Worm (Caenorhabditis elegans) whole organism, young adult: ENCODE results near the gene apd-3.
"Not testable (repeated sequence)": the region's sequence is repeated elsewhere in the genome, so short reads cannot be mapped to it uniquely, and the experiment has no call there.

ENCODE experiments used
- B0336.3 ChIP-seq: fragments of 200-800 bp; sonication (Bioruptor generic); IDR thresholded peaks from 2 replicates; pipeline ENCODE4 v1.3.6; 2022; ENCODE audit warnings: missing genetic modification characterization, missing compliant biosample characterization
- D2030.7 ChIP-seq: fragments of 200-800 bp; sonication (Bioruptor generic); IDR thresholded peaks from 2 replicates; pipeline ENCODE4 v1.3.6; 2022; ENCODE audit warnings: missing genetic modification reagents, missing genetic modification characterization, missing compliant biosample characterization
- F10E7.11 ChIP-seq: sonication (generic microtip); optimal IDR thresholded peaks from 2 replicates; lab custom pipeline; 2017; ENCODE audit warnings: mild to moderate bottlenecking, missing genetic modification characterization, moderate library complexity, missing compliant biosample characterization
- F33H1.4 ChIP-seq: fragments of 200-800 bp; sonication (Bioruptor generic); IDR thresholded peaks from 2 replicates; pipeline ENCODE4 v1.3.6; 2022; ENCODE audit warnings: missing genetic modification reagents, missing genetic modification characterization, missing compliant biosample characterization
- F57A8.1 ChIP-seq: fragments of 200-800 bp; sonication (Bioruptor generic); optimal IDR thresholded peaks from 2 replicates; lab custom pipeline; 2018; ENCODE audit warnings: mild to moderate bottlenecking, missing genetic modification characterization, moderate library complexity, missing compliant biosample characterization
- F57C9.4 ChIP-seq: sonication (generic microtip); optimal IDR thresholded peaks from 2 replicates; lab custom pipeline; 2017; ENCODE audit warnings: mild to moderate bottlenecking, missing genetic modification characterization, missing compliant biosample characterization
- K12H6.12 ChIP-seq: fragments of 200-800 bp; sonication (Bioruptor generic); optimal IDR thresholded peaks from 2 replicates; lab custom pipeline; 2018; ENCODE audit warnings: mild to moderate bottlenecking, missing genetic modification characterization, missing compliant biosample characterization
- T07F8.4 ChIP-seq: sonication (generic microtip); optimal IDR thresholded peaks from 2 replicates; lab custom pipeline; 2016; ENCODE audit warnings: mild to moderate bottlenecking, missing genetic modification characterization, moderate library complexity, missing compliant biosample characterization
- Y56A3A.18 ChIP-seq: fragments of 200-800 bp; sonication (Bioruptor generic); IDR thresholded peaks from 2 replicates; pipeline ENCODE4 v1.3.6; 2022; ENCODE audit warnings: missing genetic modification reagents, missing genetic modification characterization, missing compliant biosample characterization
- Y79H2A.3 ChIP-seq: fragments of 200-800 bp; sonication (Bioruptor generic); conservative IDR thresholded peaks from 2 replicates; pipeline ENCODE4 v1.3.6; 2022; ENCODE audit warnings: missing genetic modification reagents, missing genetic modification characterization, missing compliant biosample characterization
- Y95B8A.8 ChIP-seq: fragments of 200-800 bp; sonication (Bioruptor generic); IDR thresholded peaks from 2 replicates; pipeline ENCODE4 v1.3.6; 2022; ENCODE audit warnings: missing genetic modification reagents, missing genetic modification characterization, missing compliant biosample characterization
- aptf-2 ChIP-seq: fragments of 200-800 bp; sonication (Bioruptor generic); conservative IDR thresholded peaks from 2 replicates; pipeline ENCODE4 v1.3.6; 2022; ENCODE audit warnings: missing genetic modification reagents, missing genetic modification characterization, missing compliant biosample characterization
- attf-6 ChIP-seq: fragments of 200-800 bp; sonication (Bioruptor generic); IDR thresholded peaks from 2 replicates; pipeline ENCODE4 v1.3.6; 2022; ENCODE audit warnings: missing genetic modification reagents, missing genetic modification characterization, missing compliant biosample characterization
- ceh-27 ChIP-seq: fragments of 200-800 bp; sonication (Bioruptor generic); optimal IDR thresholded peaks from 2 replicates; lab custom pipeline; 2018; ENCODE audit warnings: mild to moderate bottlenecking, missing genetic modification characterization, moderate library complexity, missing compliant biosample characterization
- ceh-79 ChIP-seq: sonication (generic microtip); optimal IDR thresholded peaks from 2 replicates; lab custom pipeline; 2017; ENCODE audit warnings: mild to moderate bottlenecking, missing genetic modification characterization, missing compliant biosample characterization
- ceh-91 ChIP-seq: fragments of 200-800 bp; sonication (Bioruptor generic); IDR thresholded peaks from 2 replicates; pipeline ENCODE4 v1.3.6; 2022; ENCODE audit warnings: missing genetic modification reagents, missing genetic modification characterization, missing compliant biosample characterization
- dox-1 ChIP-seq: fragments of 200-800 bp; sonication (Bioruptor generic); IDR thresholded peaks from 2 replicates; pipeline ENCODE4 v1.3.6; 2022; ENCODE audit warnings: missing genetic modification reagents, missing genetic modification characterization, missing compliant biosample characterization
- efl-1 ChIP-seq: fragments of 150-350 bp; optimal IDR thresholded peaks from 2 replicates; lab custom pipeline; 2014; ENCODE audit warnings: missing biosample characterization, missing genetic modification reagents, missing genetic modification characterization
- egl-44 ChIP-seq: fragments of 200-800 bp; sonication (Bioruptor generic); IDR thresholded peaks from 2 replicates; pipeline ENCODE4 v1.3.6; 2022; ENCODE audit warnings: missing genetic modification reagents, missing genetic modification characterization, missing compliant biosample characterization
- egrh-3 ChIP-seq: fragments of 200-800 bp; sonication (Bioruptor generic); IDR thresholded peaks from 2 replicates; pipeline ENCODE4 v1.3.6; 2022; ENCODE audit warnings: missing genetic modification reagents, missing genetic modification characterization, missing compliant biosample characterization
- ets-4 ChIP-seq: fragments of 200-800 bp; sonication (Bioruptor generic); optimal IDR thresholded peaks from 2 replicates; lab custom pipeline; 2018; ENCODE audit warnings: mild to moderate bottlenecking, missing genetic modification characterization, missing compliant biosample characterization
- hmg-20 ChIP-seq: fragments of 200-800 bp; sonication (Bioruptor generic); IDR thresholded peaks from 2 replicates; pipeline ENCODE4 v1.3.6; 2022; ENCODE audit warnings: missing genetic modification reagents, missing genetic modification characterization, missing compliant biosample characterization
- let-607 ChIP-seq, 2 experiments: fragments of 200-800 bp in 1 of 2; sonication (Bioruptor generic) in 1 of 2; sonication (generic microtip) in 1 of 2; optimal IDR thresholded peaks; 2 replicates each; lab custom pipeline; 2016 to 2018; ENCODE audit warnings: mild to moderate bottlenecking in 2 of 2, missing compliant biosample characterization in 2 of 2, missing genetic modification characterization in 2 of 2, moderate library complexity in 2 of 2, missing genotype in 1 of 2
- lin-26 ChIP-seq: fragments of 200-800 bp; sonication (Bioruptor generic); IDR thresholded peaks from 2 replicates; pipeline ENCODE4 v1.3.6; 2022; ENCODE audit warnings: missing genetic modification reagents, missing genetic modification characterization, missing compliant biosample characterization
- lin-54 ChIP-seq: fragments of 200-800 bp; sonication (Bioruptor generic); optimal IDR thresholded peaks from 2 replicates; lab custom pipeline; 2018; ENCODE audit warnings: mild to moderate bottlenecking, missing genetic modification characterization, missing compliant biosample characterization
- madf-10 ChIP-seq: sonication (generic microtip); optimal IDR thresholded peaks from 2 replicates; lab custom pipeline; 2016; ENCODE audit warnings: mild to moderate bottlenecking, missing genetic modification characterization, missing compliant biosample characterization
- madf-6 ChIP-seq: fragments of 200-800 bp; sonication (Bioruptor generic); IDR thresholded peaks from 2 replicates; pipeline ENCODE4 v1.3.6; 2022; ENCODE audit warnings: missing genetic modification reagents, missing genetic modification characterization, missing compliant biosample characterization
- mes-4 ChIP-seq: sonication (generic microtip); optimal IDR thresholded peaks from 2 replicates; lab custom pipeline; 2016; ENCODE audit warnings: missing genotype, missing genetic modification characterization, missing compliant biosample characterization
- mxl-1 ChIP-seq: sonication (generic microtip); optimal IDR thresholded peaks from 2 replicates; lab custom pipeline; 2016; ENCODE audit warnings: missing genetic modification characterization, missing compliant biosample characterization
- nhr-120 ChIP-seq: fragments of 200-800 bp; sonication (Bioruptor generic); IDR thresholded peaks from 2 replicates; pipeline ENCODE4 v1.3.6; 2022; ENCODE audit warnings: missing genetic modification characterization, missing compliant biosample characterization
- nhr-179 ChIP-seq: sonication (generic microtip); optimal IDR thresholded peaks from 2 replicates; lab custom pipeline; 2016; ENCODE audit warnings: mild to moderate bottlenecking, missing genetic modification characterization, missing compliant biosample characterization
- nhr-80 ChIP-seq: sonication (generic microtip); optimal IDR thresholded peaks from 2 replicates; lab custom pipeline; 2016; ENCODE audit warnings: missing genetic modification characterization, missing compliant biosample characterization
- pbrm-1 ChIP-seq: fragments of 200-800 bp; sonication (Bioruptor generic); IDR thresholded peaks from 2 replicates; pipeline ENCODE4 v1.3.6; 2022; ENCODE audit warnings: missing genetic modification reagents, missing genetic modification characterization, missing compliant biosample characterization
- rcor-1 ChIP-seq: fragments of 200-800 bp; sonication (Bioruptor generic); IDR thresholded peaks from 2 replicates; pipeline ENCODE4 v1.3.6; 2022; ENCODE audit warnings: missing genetic modification reagents, missing genetic modification characterization, missing compliant biosample characterization
- rec-8 ChIP-seq, 2 experiments: sonication (generic microtip); optimal IDR thresholded peaks; 2 replicates each; lab custom pipeline; 2016; ENCODE audit warnings: mild to moderate bottlenecking in 2 of 2, missing genetic modification characterization in 2 of 2, missing genetic modification reagents in 2 of 2, missing genotype in 2 of 2, missing biosample characterization in 1 of 2, missing compliant biosample characterization in 1 of 2, moderate library complexity in 1 of 2
- repo-1 ChIP-seq: sonication (generic microtip); optimal IDR thresholded peaks from 2 replicates; lab custom pipeline; 2017; ENCODE audit warnings: mild to moderate bottlenecking, missing genetic modification characterization, missing compliant biosample characterization
- rpc-1 ChIP-seq, 2 experiments: fragments of 150-350 bp in 1 of 2; sonication (generic microtip) in 1 of 2; optimal IDR thresholded peaks; 2 replicates each; lab custom pipeline; 2014 to 2018; ENCODE audit warnings: missing biosample characterization in 1 of 2, missing genetic modification characterization in 1 of 2, missing genetic modification reagents in 1 of 2, missing genotype in 1 of 2
- snpc-4 ChIP-seq, 5 experiments: fragments of 150-350 bp in 1 of 5; sonication (generic microtip) in 4 of 5; optimal IDR thresholded peaks; 2 replicates each; lab custom pipeline; 2014 to 2018; ENCODE audit warnings: missing genetic modification characterization in 5 of 5, missing biosample characterization in 3 of 5, antibody characterized with exemption in 2 of 5, mild to moderate bottlenecking in 2 of 5, missing compliant biosample characterization in 2 of 5, missing genotype in 2 of 5, moderate library complexity in 2 of 5, missing genetic modification reagents in 1 of 5
- tbx-9 ChIP-seq: sonication (generic microtip); optimal IDR thresholded peaks from 2 replicates; lab custom pipeline; 2016; ENCODE audit warnings: borderline replicate concordance, missing genetic modification characterization, inconsistent platforms, missing compliant biosample characterization
- zim-3 ChIP-seq: sonication (generic microtip); optimal IDR thresholded peaks from 2 replicates; lab custom pipeline; 2017; ENCODE audit warnings: mild to moderate bottlenecking, missing genetic modification characterization, moderate library complexity, missing compliant biosample characterization
- ztf-18 ChIP-seq: sonication (generic microtip); optimal IDR thresholded peaks from 2 replicates; lab custom pipeline; 2016; ENCODE audit warnings: missing genotype, mild to moderate bottlenecking, missing genetic modification characterization, missing compliant biosample characterization
- ztf-26 ChIP-seq: sonication (generic microtip); optimal IDR thresholded peaks from 2 replicates; lab custom pipeline; 2017; ENCODE audit warnings: missing genetic modification characterization, missing compliant biosample characterization
- ztf-28 ChIP-seq: fragments of 200-800 bp; sonication (Bioruptor generic); IDR thresholded peaks from 2 replicates; pipeline ENCODE4 v1.3.6; 2022; ENCODE audit warnings: missing genetic modification reagents, missing genetic modification characterization, missing compliant biosample characterization

apd-3 gene

DNA sequence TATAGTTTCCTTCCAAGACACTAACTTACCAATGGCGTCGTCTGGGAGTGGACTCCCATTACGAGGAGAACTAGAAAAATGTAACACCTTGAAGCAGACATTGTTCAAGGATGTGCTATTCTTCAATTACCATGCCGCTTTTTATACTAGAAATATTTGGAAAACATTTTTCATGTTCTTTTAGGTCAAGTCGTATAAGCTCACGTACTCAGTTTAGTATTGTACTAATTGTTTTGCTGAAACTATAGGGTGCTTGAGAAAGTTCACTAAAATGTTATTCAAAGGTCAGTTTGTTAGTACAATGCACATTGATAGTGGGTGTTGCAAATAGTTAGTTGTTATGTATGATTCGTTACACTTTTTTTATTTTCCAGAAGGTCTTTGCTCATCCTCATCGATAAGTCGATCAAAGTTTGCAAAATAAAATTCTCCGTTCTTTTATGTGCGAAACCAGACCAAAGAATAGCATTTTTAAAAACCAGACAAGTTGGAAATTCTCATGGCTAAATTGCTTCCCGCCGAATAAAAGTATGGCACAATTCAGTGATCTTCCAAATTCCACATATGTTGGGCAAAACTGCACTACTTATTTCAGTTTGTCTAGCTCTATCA lies 24.8 kb upstream of the apd-3 start, which contains the start of the genes clec-128 and clec-129:
Gene clec-128 (minus strand): TSS at position 101 of the 612 bp plus-strand sequence.
Gene clec-129 (plus strand): TSS at position 562 of the 612 bp plus-strand sequence.
- TF ChIP-seq lin-26, result no peak
- TF ChIP-seq tbx-9 (tag; lab: Kevin White, UChicago), result no peak

ce11 chrII:3569118-3569517 lies 22.9 kb upstream of the apd-3 start, which contains the start of gene clec-127:
Gene clec-127, minus strand, starts transcription at chrII:3569218.
- TF ChIP-seq Y95B8A.8 (GFP tag; lab: Robert Waterston, UW), result no peak
- TF ChIP-seq mxl-1 (tag; lab: Kevin White, UChicago), result no peak
- TF ChIP-seq Y79H2A.3 (GFP tag; lab: Robert Waterston, UW), result no peak
- no peak for TF ChIP-seq pbrm-1 (GFP tag; lab: Robert Waterston, UW)
- TF ChIP-seq nhr-120 (GFP tag; lab: Robert Waterston, UW), result no peak
- TF ChIP-seq aptf-2 (GFP tag; lab: Robert Waterston, UW), result no peak
- TF ChIP-seq repo-1 (tag; lab: Kevin White, UChicago), result no peak
- TF ChIP-seq F57A8.1, result no peak
- TF ChIP-seq K12H6.12, result no peak
- TF ChIP-seq nhr-179 (tag; lab: Kevin White, UChicago), result no peak
- TF ChIP-seq, all 124 proteins: peak for 0

- TF ChIP-seq mes-4 (peak; percentile 70), hmg-20 (0 out of 2 replicates have a peak, but pooled peaks have one; percentile 66), egl-44 (0 out of 2 replicates have a peak, but pooled peaks have one; percentile 62), snpc-4 (tag; optimal IDR thresholded peaks at IDR 0.05; lab: Kevin White, UChicago) (peak in 2 of 4 experiments; percentile 61 to 85), egrh-3 (peak; percentile 46; the same call in 1 of the 2 replicates), F57C9.4 (tag; lab: Kevin White, UChicago) (peak; percentile 2), B0336.3 (GFP tag; lab: Robert Waterston, UW) (peak; percentile 77), rcor-1 (peak; percentile 65; the same call in 1 of the 2 replicates), ceh-91 (peak; percentile 57), ztf-28 (GFP tag; lab: Robert Waterston, UW) (peak; percentile 65; the same call in 1 of the 2 replicates), let-607 (tag; optimal IDR thresholded peaks at IDR 0.05; lab: Kevin White, UChicago) (peak in 1 of 2 experiments; percentile 31), madf-10 (tag; lab: Kevin White, UChicago) (peak; percentile 64), dox-1 (GFP tag; lab: Robert Waterston, UW) (peak; percentile 69), efl-1 (GFP tag; lab: Kevin White, UChicago) (peak; percentile 22), F33H1.4 (GFP tag; lab: Robert Waterston, UW) (peak; percentile 56), lin-54 (peak; percentile 55), D2030.7 (GFP tag; lab: Robert Waterston, UW) (peak; percentile 90), Y95B8A.8 (GFP tag; lab: Robert Waterston, UW) (0 out of 2 replicates have a peak, but pooled peaks have one; percentile 38), rec-8 (tag; optimal IDR thresholded peaks at IDR 0.05; lab: Kevin White, UChicago) (peak; percentile 53 to 72), attf-6 (peak; percentile 60), ceh-27 (GFP tag; lab: Kevin White, UChicago) (peak; percentile 60), Y56A3A.18 (peak; percentile 84), zim-3 (tag; lab: Kevin White, UChicago) (peak; percentile 73), ztf-26 (tag; lab: Kevin White, UChicago) (peak; percentile 68), T07F8.4 (tag; lab: Kevin White, UChicago) (peak; percentile 65), ets-4 (GFP tag; lab: Kevin White, UChicago) (peak; percentile 22), F10E7.11 (tag; lab: Kevin White, UChicago) (peak; percentile 13), madf-6 (GFP tag; lab: Robert Waterston, UW) (peak; percentile 74), ceh-79 (tag; lab: Kevin White, UChicago) (peak; percentile 76), rpc-1 (optimal IDR thresholded peaks at IDR 0.05; lab: Kevin White, UChicago) (peak; percentile 84), rpc-1 (tag; optimal IDR thresholded peaks at IDR 0.05; lab: Kevin White, UChicago) (peak; percentile 86), ztf-18 (tag; lab: Kevin White, UChicago) (peak; percentile 50), nhr-80 (tag; lab: Kevin White, UChicago) (peak; percentile 14)
- not testable (repeated sequence) for TF ChIP-seq snpc-4 (GFP tag; optimal IDR thresholded peaks at IDR 0.05; lab: Kevin White, UChicago)
Observed at ce11 chrII:3567576-3567975, 21.3 kb upstream of the apd-3 start.
